Worm (Caenorhabditis elegans): ENCODE results near the gene T16G1.13.

The T16G1.13 gene

DNA sequence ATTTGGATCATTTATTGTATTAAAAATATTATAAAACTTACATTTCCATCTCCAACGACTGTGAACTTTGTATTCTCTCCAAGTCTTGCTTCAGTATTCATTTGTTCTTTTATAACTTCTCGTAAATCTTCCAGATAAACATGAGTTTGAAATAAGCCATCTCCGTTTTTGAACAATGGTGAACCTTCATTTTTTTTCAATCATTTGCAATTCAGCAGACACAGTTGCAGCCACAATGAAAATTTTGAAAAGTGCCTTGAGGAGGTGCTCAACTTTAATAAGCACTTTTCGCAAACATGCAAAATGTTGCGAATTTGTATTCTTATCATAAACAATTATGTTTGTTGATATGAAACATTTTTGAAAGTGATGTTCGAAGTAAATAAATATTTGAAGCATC lies 5.5 kb upstream of the T16G1.13 start, which contains the start of gene T16G1.3:
Gene T16G1.3 (minus strand): TSS at position 101 of the 400 bp plus-strand sequence.
- TF ChIP-seq tab-1 (GFP tag; IDR thresholded peaks at IDR 0.05) (no peak), ztf-23 (GFP tag; IDR thresholded peaks at IDR 0.05) (no peak), ztf-29 (GFP tag; IDR thresholded peaks at IDR 0.05) (no peak)

DNA sequence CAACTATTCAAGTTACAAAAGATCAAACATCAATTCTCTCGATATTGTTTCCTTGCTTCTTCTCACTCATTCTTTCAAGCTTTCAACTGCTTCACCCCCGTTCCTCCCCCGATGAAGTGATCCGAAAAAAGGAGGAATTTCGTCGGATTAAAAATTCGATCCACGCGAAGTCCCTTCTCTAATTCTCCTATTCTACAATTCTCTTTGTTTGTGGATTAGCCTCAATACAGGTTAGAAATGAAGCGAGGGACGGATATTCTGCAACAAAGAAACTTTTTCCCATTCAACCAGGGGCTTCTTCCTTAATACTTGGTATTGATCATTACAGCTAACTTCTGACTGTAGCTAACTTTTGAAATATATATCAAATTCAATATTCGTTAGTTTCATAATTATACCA lies 4.9 kb upstream of the T16G1.13 start, which contains the start of gene grl-2:
Gene grl-2 (plus strand): TSS at position 301 of the 400 bp plus-strand sequence.
- TF ChIP-seq med-1 (GFP tag; optimal IDR thresholded peaks at IDR 0.05; ENCODE audit: insufficient read depth) = no peak
- no peak for TF ChIP-seq ztf-29 (GFP tag; IDR thresholded peaks at IDR 0.05)
- no peak for TF ChIP-seq ref-1 (GFP tag; conservative IDR thresholded peaks at IDR 0.05)
- no peak for TF ChIP-seq ztf-23 (GFP tag; IDR thresholded peaks at IDR 0.05)
- TF ChIP-seq T22C8.4 (GFP tag; IDR thresholded peaks at IDR 0.05) = no peak
- TF ChIP-seq klf-2 (GFP tag; conservative IDR thresholded peaks at IDR 0.05) = no peak
- TF ChIP-seq tab-1 (GFP tag; IDR thresholded peaks at IDR 0.05) = no peak
- no peak for TF ChIP-seq cog-1 (tag; optimal IDR thresholded peaks at IDR 0.05)
- no peak for TF ChIP-seq flt-1 (GFP tag; IDR thresholded peaks at IDR 0.05)

DNA sequence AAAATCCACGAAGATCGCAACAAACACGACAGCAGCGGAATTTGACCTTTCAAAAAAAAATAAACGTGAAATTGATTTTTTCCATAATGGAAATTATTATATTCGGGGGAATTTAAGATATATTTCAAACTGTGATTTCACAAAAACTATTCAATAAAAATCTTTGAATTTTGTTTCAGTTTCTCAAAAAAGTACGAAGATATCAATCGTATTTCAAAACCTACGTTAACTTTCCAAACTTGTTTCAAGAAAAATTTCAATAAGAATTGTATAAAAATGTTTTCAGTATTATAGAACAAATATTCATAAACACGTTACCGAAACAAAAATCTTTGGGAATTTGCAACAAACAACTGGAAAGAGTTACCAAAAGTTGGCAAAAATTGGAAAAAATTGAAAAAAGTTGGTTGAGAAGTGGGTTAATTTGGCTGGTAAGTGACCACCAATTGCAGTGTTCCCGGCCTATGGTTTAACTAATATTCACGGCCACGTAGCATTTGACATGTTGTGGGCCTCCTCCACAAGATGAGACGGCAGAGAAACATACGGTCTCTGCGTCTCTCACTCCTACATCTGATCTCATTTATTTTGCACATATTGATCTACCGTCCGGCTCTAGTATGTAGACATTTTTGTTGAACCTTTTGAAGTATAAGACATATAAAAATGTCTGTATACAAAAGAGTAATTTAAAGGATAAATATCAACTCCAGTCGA lies 1.3 kb downstream of the T16G1.13 start, which contains the start of the genes T16G1.9 and T16G1.18:
Gene T16G1.9 (minus strand): TSS at position 51 of the 717 bp plus-strand sequence.
Gene T16G1.18 (plus strand): TSS at position 493 of the 717 bp plus-strand sequence.
- TF ChIP-seq ref-1 (GFP tag; conservative IDR thresholded peaks at IDR 0.05) (no peak), cog-1 (tag; optimal IDR thresholded peaks at IDR 0.05) (peak; percentile 35), ztf-29 (GFP tag; IDR thresholded peaks at IDR 0.05) (no peak), med-1 (GFP tag; optimal IDR thresholded peaks at IDR 0.05; ENCODE audit: insufficient read depth) (no peak), flt-1 (GFP tag; IDR thresholded peaks at IDR 0.05) (no peak), ztf-23 (GFP tag; IDR thresholded peaks at IDR 0.05) (no peak)

DNA sequence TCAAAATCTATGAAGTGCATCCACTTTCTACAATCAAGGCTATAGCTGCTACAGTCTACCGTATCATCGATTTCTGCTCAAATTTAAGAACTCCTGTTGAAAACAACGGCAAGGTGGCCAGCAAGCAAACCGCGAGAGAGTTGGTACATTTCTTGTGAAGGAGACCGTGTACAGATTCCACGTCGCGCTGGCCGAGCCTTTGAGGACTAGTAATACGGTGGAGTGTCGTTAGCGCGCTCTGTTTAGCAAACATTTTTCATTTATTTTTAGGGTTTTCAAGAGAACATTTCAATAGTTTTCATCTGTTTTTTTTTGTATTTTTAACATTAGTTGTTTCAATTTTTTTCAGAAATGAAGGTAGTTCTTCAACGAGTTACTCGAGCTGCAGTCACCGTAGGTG lies 2.6 kb downstream of the T16G1.13 start, which contains the start of gene pqn-68:
Gene pqn-68 (plus strand): TSS at position 350 of the 400 bp plus-strand sequence.
- no peak for TF ChIP-seq ztf-23 (GFP tag; IDR thresholded peaks at IDR 0.05)
- no peak for TF ChIP-seq tab-1 (GFP tag; IDR thresholded peaks at IDR 0.05)
- TF ChIP-seq ztf-29 (GFP tag; IDR thresholded peaks at IDR 0.05) = no peak
- no peak for TF ChIP-seq klf-2 (GFP tag; conservative IDR thresholded peaks at IDR 0.05)
- no peak for TF ChIP-seq T22C8.4 (GFP tag; IDR thresholded peaks at IDR 0.05)
- no peak for TF ChIP-seq ref-1 (GFP tag; conservative IDR thresholded peaks at IDR 0.05)
- TF ChIP-seq flt-1 (GFP tag; IDR thresholded peaks at IDR 0.05) = no peak
- no peak for TF ChIP-seq med-1 (GFP tag; optimal IDR thresholded peaks at IDR 0.05; ENCODE audit: insufficient read depth)
- TF ChIP-seq cog-1 (tag; optimal IDR thresholded peaks at IDR 0.05) = no peak

DNA sequence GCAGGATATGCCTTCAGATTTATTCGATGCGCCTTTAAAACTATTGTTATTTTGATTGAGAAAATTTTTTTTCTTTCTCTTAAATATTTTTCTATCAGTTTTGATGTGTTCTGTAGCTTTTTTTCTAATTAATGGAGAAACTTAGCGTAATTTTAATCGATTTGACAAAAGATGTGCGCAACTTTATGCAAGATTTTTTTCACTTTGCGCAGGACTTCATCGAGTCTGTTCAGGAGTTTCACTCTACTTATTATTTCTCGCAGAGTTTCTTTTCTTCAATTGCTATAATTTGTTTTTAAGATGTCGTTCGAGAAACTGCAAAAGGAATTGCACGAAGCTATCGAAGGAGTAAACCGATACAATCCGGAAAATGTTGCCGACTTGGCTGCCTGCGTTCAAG lies 4.0 kb downstream of the T16G1.13 start, which contains the start of gene eif-3.K:
Gene eif-3.K (plus strand): TSS at position 301 of the 400 bp plus-strand sequence.
- TF ChIP-seq klf-2 (GFP tag; conservative IDR thresholded peaks at IDR 0.05) (no peak), med-1 (GFP tag; optimal IDR thresholded peaks at IDR 0.05; ENCODE audit: insufficient read depth) (no peak), tab-1 (GFP tag; IDR thresholded peaks at IDR 0.05) (no peak), cog-1 (tag; optimal IDR thresholded peaks at IDR 0.05) (no peak), ztf-23 (GFP tag; IDR thresholded peaks at IDR 0.05) (no peak), ref-1 (GFP tag; conservative IDR thresholded peaks at IDR 0.05) (no peak), flt-1 (GFP tag; IDR thresholded peaks at IDR 0.05) (no peak), T22C8.4 (GFP tag; IDR thresholded peaks at IDR 0.05) (no peak), ztf-29 (GFP tag; IDR thresholded peaks at IDR 0.05) (no peak)

DNA sequence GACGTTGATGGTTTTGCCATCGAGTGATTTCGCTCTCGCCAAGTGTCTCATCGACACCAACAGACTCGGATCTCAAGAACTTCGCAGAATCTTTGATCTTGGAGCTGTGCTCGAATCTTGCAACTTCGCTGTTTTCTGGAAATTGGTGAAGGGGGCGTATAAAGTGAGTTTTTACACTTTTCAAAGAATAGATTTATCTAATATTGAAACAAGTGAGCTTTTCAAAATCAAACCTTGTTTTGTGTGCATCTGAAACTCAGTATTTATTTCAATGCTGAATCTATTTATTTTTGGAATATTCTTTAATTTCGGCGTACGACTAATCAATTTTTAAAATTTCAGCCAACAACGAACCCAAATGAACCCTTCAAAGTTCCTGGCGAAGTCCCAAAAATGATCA lies 4.6 kb downstream of the T16G1.13 start:
- TF ChIP-seq ztf-29 (GFP tag; IDR thresholded peaks at IDR 0.05) (no peak), flt-1 (GFP tag; IDR thresholded peaks at IDR 0.05) (no peak), cog-1 (tag; optimal IDR thresholded peaks at IDR 0.05) (no peak), med-1 (GFP tag; optimal IDR thresholded peaks at IDR 0.05; ENCODE audit: insufficient read depth) (no peak), ref-1 (GFP tag; conservative IDR thresholded peaks at IDR 0.05) (no peak), T22C8.4 (GFP tag; IDR thresholded peaks at IDR 0.05) (no peak), klf-2 (GFP tag; conservative IDR thresholded peaks at IDR 0.05) (no peak)

DNA sequence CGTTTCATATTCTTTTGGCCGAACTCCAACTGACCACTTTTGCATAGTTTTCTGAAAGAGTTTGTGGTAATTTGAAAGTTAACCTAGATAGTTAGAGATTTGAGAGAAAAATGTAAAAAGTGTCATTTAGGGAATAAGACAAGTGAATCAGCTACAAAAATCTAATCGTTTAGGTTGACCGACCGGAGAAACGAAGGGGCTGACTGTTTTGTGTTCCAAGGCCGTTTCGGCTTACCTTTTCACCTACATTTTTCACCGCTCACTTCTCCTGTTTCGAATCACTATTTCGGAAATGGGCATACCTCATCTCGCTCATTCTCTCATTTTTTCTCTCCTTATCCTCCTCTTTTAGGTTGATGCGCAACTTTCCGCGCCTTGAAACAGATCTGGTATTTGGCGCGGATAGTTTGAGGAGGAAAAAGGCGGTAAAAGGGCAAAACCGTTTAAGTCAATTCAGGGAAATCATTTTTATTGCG lies 11.4 kb downstream of the T16G1.13 start, which contains the start of gene mpst-7:
Gene mpst-7 (minus strand): TSS at position 51 of the 476 bp plus-strand sequence.
- TF ChIP-seq T22C8.4 (GFP tag; IDR thresholded peaks at IDR 0.05) (no peak), klf-2 (GFP tag; conservative IDR thresholded peaks at IDR 0.05) (no peak), ztf-23 (GFP tag; IDR thresholded peaks at IDR 0.05) (no peak), ztf-29 (GFP tag; IDR thresholded peaks at IDR 0.05) (no peak), med-1 (GFP tag; optimal IDR thresholded peaks at IDR 0.05; ENCODE audit: insufficient read depth) (no peak), tab-1 (GFP tag; IDR thresholded peaks at IDR 0.05) (no peak), ref-1 (GFP tag; conservative IDR thresholded peaks at IDR 0.05) (no peak), cog-1 (tag; optimal IDR thresholded peaks at IDR 0.05) (no peak), flt-1 (GFP tag; IDR thresholded peaks at IDR 0.05) (no peak)

DNA sequence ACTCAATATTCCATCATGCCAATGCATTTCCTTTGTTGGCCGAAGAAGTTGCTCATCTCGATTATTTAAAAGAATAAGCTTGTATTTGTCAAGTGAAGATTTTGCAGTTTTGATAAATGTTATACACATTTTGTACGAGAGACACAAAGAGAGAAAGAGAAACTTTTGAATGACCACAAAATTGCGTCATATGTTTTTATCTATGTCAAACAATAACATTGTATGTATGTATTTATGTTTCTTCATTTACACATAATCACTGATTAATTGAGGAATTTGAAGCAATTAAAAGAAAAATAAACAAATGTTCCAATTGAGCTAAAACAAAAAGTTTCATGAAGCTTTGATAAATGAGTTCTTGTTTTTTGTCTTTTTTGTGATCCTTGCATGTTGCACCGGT lies 13.5 kb downstream of the T16G1.13 start, which contains the start of gene hrg-9:
Gene hrg-9 (minus strand): TSS at position 152 of the 400 bp plus-strand sequence.
- no peak for TF ChIP-seq ref-1 (GFP tag; conservative IDR thresholded peaks at IDR 0.05)
- no peak for TF ChIP-seq klf-2 (GFP tag; conservative IDR thresholded peaks at IDR 0.05)
- no peak for TF ChIP-seq cog-1 (tag; optimal IDR thresholded peaks at IDR 0.05)
- no peak for TF ChIP-seq ztf-23 (GFP tag; IDR thresholded peaks at IDR 0.05)
- TF ChIP-seq flt-1 (GFP tag; IDR thresholded peaks at IDR 0.05) = no peak
- TF ChIP-seq tab-1 (GFP tag; IDR thresholded peaks at IDR 0.05) = no peak
- no peak for TF ChIP-seq ztf-29 (GFP tag; IDR thresholded peaks at IDR 0.05)
- no peak for TF ChIP-seq med-1 (GFP tag; optimal IDR thresholded peaks at IDR 0.05; ENCODE audit: insufficient read depth)
- no peak for TF ChIP-seq T22C8.4 (GFP tag; IDR thresholded peaks at IDR 0.05)

DNA sequence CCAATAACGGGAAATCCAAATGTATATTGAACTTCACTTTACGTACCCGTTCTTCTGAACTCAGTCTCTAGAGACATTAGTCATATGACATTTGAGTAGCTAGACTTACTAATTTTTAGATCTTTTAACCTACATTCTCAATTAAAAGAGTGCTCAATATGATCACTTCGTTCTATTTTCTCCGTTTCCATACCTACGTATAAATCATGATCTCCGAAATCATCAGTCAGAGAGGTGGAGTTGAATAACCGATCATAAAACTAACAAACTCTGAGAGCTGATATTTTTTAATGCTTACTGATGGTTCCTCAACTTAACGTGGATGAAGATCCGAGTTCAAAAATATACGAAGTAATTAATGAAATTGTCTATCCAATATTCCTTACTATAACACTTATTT lies 14.4 kb downstream of the T16G1.13 start, which contains the start of gene srd-35:
Gene srd-35 (plus strand): TSS at position 301 of the 400 bp plus-strand sequence.
- TF ChIP-seq tab-1 (GFP tag; IDR thresholded peaks at IDR 0.05) = no peak
- TF ChIP-seq ref-1 (GFP tag; conservative IDR thresholded peaks at IDR 0.05) = no peak
- TF ChIP-seq ztf-29 (GFP tag; IDR thresholded peaks at IDR 0.05) = no peak
- no peak for TF ChIP-seq ztf-23 (GFP tag; IDR thresholded peaks at IDR 0.05)
- no peak for TF ChIP-seq klf-2 (GFP tag; conservative IDR thresholded peaks at IDR 0.05)
- TF ChIP-seq cog-1 (tag; optimal IDR thresholded peaks at IDR 0.05) = no peak
- TF ChIP-seq flt-1 (GFP tag; IDR thresholded peaks at IDR 0.05) = no peak
- TF ChIP-seq med-1 (GFP tag; optimal IDR thresholded peaks at IDR 0.05; ENCODE audit: insufficient read depth) = no peak
- TF ChIP-seq T22C8.4 (GFP tag; IDR thresholded peaks at IDR 0.05) = no peak

All from whole organism, midembryonic.